Worm (Caenorhabditis elegans) whole organism, early embryonic: ENCODE data around the gene mec-14.

ENCODE experiments used
- B0310.2 ChIP-seq: sonication (generic microtip); optimal IDR thresholded peaks from 2 replicates; lab custom pipeline; 2016; ENCODE audit warnings: mild to moderate bottlenecking, missing genetic modification characterization, missing compliant biosample characterization
- F13C5.2 ChIP-seq: sonication (generic microtip); optimal IDR thresholded peaks from 2 replicates; lab custom pipeline; 2017; ENCODE audit warnings: mild to moderate bottlenecking, missing genetic modification characterization, inconsistent platforms, missing compliant biosample characterization
- aly-1 ChIP-seq: sonication (generic microtip); optimal IDR thresholded peaks from 2 replicates; lab custom pipeline; 2016; ENCODE audit warnings: missing genetic modification characterization, missing compliant biosample characterization
- ama-1 ChIP-seq: fragments of 150-350 bp; optimal IDR thresholded peaks from 2 replicates; lab custom pipeline; 2014
- ceh-13 ChIP-seq: fragments of 200-800 bp; sonication (Bioruptor generic); optimal IDR thresholded peaks from 2 replicates; lab custom pipeline; 2018; ENCODE audit warnings: mild to moderate bottlenecking, missing genetic modification characterization, missing compliant biosample characterization
- ceh-36 ChIP-seq: sonication (generic microtip); optimal IDR thresholded peaks from 2 replicates; lab custom pipeline; 2016; ENCODE audit warnings: missing genetic modification characterization, inconsistent platforms, missing compliant biosample characterization
- ets-7 ChIP-seq: sonication (generic microtip); optimal IDR thresholded peaks from 2 replicates; lab custom pipeline; 2016; ENCODE audit warnings: missing genotype, missing genetic modification characterization, missing compliant biosample characterization
- flt-1 ChIP-seq: fragments of 200-800 bp; sonication (Bioruptor generic); IDR thresholded peaks from 2 replicates; pipeline ENCODE4 v1.3.6; 2022; ENCODE audit warnings: missing genetic modification characterization, missing compliant biosample characterization
- hmbx-1 ChIP-seq: sonication (generic microtip); optimal IDR thresholded peaks from 2 replicates; lab custom pipeline; 2016; ENCODE audit warnings: mild to moderate bottlenecking, missing genetic modification characterization, missing compliant biosample characterization
- hmg-4 ChIP-seq: fragments of 200-800 bp; sonication (Bioruptor generic); optimal IDR thresholded peaks from 2 replicates; lab custom pipeline; 2018; ENCODE audit warnings: mild to moderate bottlenecking, missing genetic modification characterization, missing compliant biosample characterization
- hnd-1 ChIP-seq: sonication (generic microtip); optimal IDR thresholded peaks from 2 replicates; lab custom pipeline; 2016; ENCODE audit warnings: missing genetic modification characterization, missing compliant biosample characterization
- pes-1 ChIP-seq: fragments of 200-800 bp; sonication (Bioruptor generic); IDR thresholded peaks from 2 replicates; pipeline ENCODE4 v1.3.6; 2022; ENCODE audit warnings: missing genetic modification reagents, missing genetic modification characterization, missing compliant biosample characterization
- scrt-1 ChIP-seq: fragments of 200-800 bp; sonication (Bioruptor generic); IDR thresholded peaks from 2 replicates; pipeline ENCODE4 v1.3.6; 2022; ENCODE audit warnings: missing genetic modification characterization, missing compliant biosample characterization
- sea-1 ChIP-seq: fragments of 200-800 bp; sonication (Bioruptor generic); conservative IDR thresholded peaks from 2 replicates; pipeline ENCODE4 v1.3.6; 2022; ENCODE audit warnings: missing genetic modification characterization, missing compliant biosample characterization
- tbx-11 ChIP-seq: fragments of 200-800 bp; sonication (Bioruptor generic); IDR thresholded peaks from 2 replicates; pipeline ENCODE4 v1.3.6; 2022; ENCODE audit warnings: missing genetic modification characterization, missing compliant biosample characterization
- tbx-37 ChIP-seq: fragments of 200-800 bp; sonication (Bioruptor generic); conservative IDR thresholded peaks from 2 replicates; pipeline ENCODE4 v1.3.6; 2022; ENCODE audit warnings: missing genetic modification reagents, missing genetic modification characterization, missing compliant biosample characterization
- tra-4 ChIP-seq: sonication (generic microtip); optimal IDR thresholded peaks from 2 replicates; lab custom pipeline; 2017; ENCODE audit warnings: missing genetic modification characterization, missing compliant biosample characterization

The mec-14 gene

ce11 chrIII:7197973-7198372 is 5.2 kb upstream of the mec-14 start, which contains the start of gene exos-9:
TSS of gene exos-9 (minus strand) at chrIII:7198073.
- TF ChIP-seq sea-1 (no peak), pes-1 (GFP tag; lab: Robert Waterston, UW) (no peak), hmbx-1 (tag; lab: Kevin White, UChicago) (no peak), F13C5.2 (tag; lab: Kevin White, UChicago) (no peak), tra-4 (no peak), ets-7 (tag; lab: Kevin White, UChicago) (no peak)

- no peak for TF ChIP-seq B0310.2 (tag; lab: Kevin White, UChicago)
- TF ChIP-seq ets-7 (tag; lab: Kevin White, UChicago), result no peak
- TF ChIP-seq scrt-1 (GFP tag; lab: Robert Waterston, UW), result no peak
- no peak for TF ChIP-seq F13C5.2 (tag; lab: Kevin White, UChicago)
- no peak for TF ChIP-seq ama-1 (lab: Kevin White, UChicago)
- no peak for TF ChIP-seq hmbx-1 (tag; lab: Kevin White, UChicago)
- no peak for TF ChIP-seq aly-1 (tag; lab: Kevin White, UChicago)
- TF ChIP-seq hnd-1 (tag; lab: Kevin White, UChicago), result no peak
- no peak for TF ChIP-seq flt-1
- no peak for TF ChIP-seq tbx-37
- no peak for TF ChIP-seq ceh-36 (tag; lab: Kevin White, UChicago)
- TF ChIP-seq tra-4, result no peak
- no peak for TF ChIP-seq pes-1 (GFP tag; lab: Robert Waterston, UW)
- no peak for TF ChIP-seq hmg-4 (GFP tag; lab: Kevin White, UChicago)
- no peak for TF ChIP-seq tbx-11 (GFP tag; lab: Robert Waterston, UW)
- no peak for TF ChIP-seq ceh-13 (GFP tag; lab: Kevin White, UChicago)
- no peak for TF ChIP-seq sea-1
These were observed 2.5 kb upstream of the mec-14 start, which contains the start of gene F37C12.18 for ce11 chrIII:7195325-7195724. TSS of gene F37C12.18 (minus strand) at chrIII:7195425.

- TF ChIP-seq aly-1 (tag; lab: Kevin White, UChicago) (no peak), B0310.2 (tag; lab: Kevin White, UChicago) (no peak), sea-1 (no peak), ets-7 (tag; lab: Kevin White, UChicago) (no peak), hmg-4 (GFP tag; lab: Kevin White, UChicago) (peak; percentile 24), tra-4 (no peak), ceh-13 (GFP tag; lab: Kevin White, UChicago) (no peak), ama-1 (lab: Kevin White, UChicago) (no peak), tbx-37 (no peak; the same call in 1 of the 2 replicates), pes-1 (GFP tag; lab: Robert Waterston, UW) (0 out of 2 replicates have a peak, but pooled peaks have one; percentile 32), F13C5.2 (tag; lab: Kevin White, UChicago) (peak; percentile 47), ceh-36 (tag; lab: Kevin White, UChicago) (no peak)
These were observed 3.1 kb downstream of the mec-14 start, which contains the start of gene rps-21 for ce11 chrIII:7189581-7190128. TSS of gene rps-21 (minus strand) at chrIII:7189631.

- TF ChIP-seq pes-1 (GFP tag; lab: Robert Waterston, UW) (no peak), flt-1 (no peak), aly-1 (tag; lab: Kevin White, UChicago) (no peak), sea-1 (no peak), hmbx-1 (tag; lab: Kevin White, UChicago) (no peak), tra-4 (no peak), ama-1 (lab: Kevin White, UChicago) (no peak), hmg-4 (GFP tag; lab: Kevin White, UChicago) (no peak), F13C5.2 (tag; lab: Kevin White, UChicago) (no peak), ets-7 (tag; lab: Kevin White, UChicago) (no peak), tbx-11 (GFP tag; lab: Robert Waterston, UW) (no peak), ceh-36 (tag; lab: Kevin White, UChicago) (no peak), hnd-1 (tag; lab: Kevin White, UChicago) (no peak), ceh-13 (GFP tag; lab: Kevin White, UChicago) (no peak), scrt-1 (GFP tag; lab: Robert Waterston, UW) (no peak), tbx-37 (no peak), B0310.2 (tag; lab: Kevin White, UChicago) (no peak)
These were observed 4.3 kb downstream of the mec-14 start, which contains the start of the genes F37C12.21 and F37C12.10 for ce11 chrIII:7188300-7189052. TSS of gene F37C12.21 (plus strand) at chrIII:7188357. TSS of gene F37C12.10 (minus strand) at chrIII:7188384.

- no peak for TF ChIP-seq sea-1
- no peak for TF ChIP-seq B0310.2 (tag; lab: Kevin White, UChicago)
- no peak for TF ChIP-seq aly-1 (tag; lab: Kevin White, UChicago)
- no peak for TF ChIP-seq ceh-36 (tag; lab: Kevin White, UChicago)
- TF ChIP-seq ceh-13 (GFP tag; lab: Kevin White, UChicago), result no peak
- no peak for TF ChIP-seq ama-1 (lab: Kevin White, UChicago)
- no peak for TF ChIP-seq scrt-1 (GFP tag; lab: Robert Waterston, UW)
- no peak for TF ChIP-seq flt-1
- no peak for TF ChIP-seq hmbx-1 (tag; lab: Kevin White, UChicago)
These were observed 7.3 kb downstream of the mec-14 start, which contains the start of gene F37C12.14 for ce11 chrIII:7185473-7185872. TSS of gene F37C12.14 (minus strand) at chrIII:7185573.

- TF ChIP-seq B0310.2 (tag; lab: Kevin White, UChicago), result no peak
- TF ChIP-seq ceh-36 (tag; lab: Kevin White, UChicago), result no peak
- no peak for TF ChIP-seq ama-1 (lab: Kevin White, UChicago)
- no peak for TF ChIP-seq F13C5.2 (tag; lab: Kevin White, UChicago)
- TF ChIP-seq hnd-1 (tag; lab: Kevin White, UChicago), result no peak
- TF ChIP-seq sea-1, result no peak
- TF ChIP-seq ets-7 (tag; lab: Kevin White, UChicago), result no peak
- no peak for TF ChIP-seq tbx-11 (GFP tag; lab: Robert Waterston, UW)
- no peak for TF ChIP-seq tra-4
- TF ChIP-seq ceh-13 (GFP tag; lab: Kevin White, UChicago), result no peak
- no peak for TF ChIP-seq pes-1 (GFP tag; lab: Robert Waterston, UW)
- no peak for TF ChIP-seq flt-1
- no peak for TF ChIP-seq hmbx-1 (tag; lab: Kevin White, UChicago)
These were observed 8.8 kb downstream of the mec-14 start, which contains the start of gene yju-2 for ce11 chrIII:7184022-7184421. TSS of gene yju-2 (plus strand) at chrIII:7184336.
